Worm (Caenorhabditis elegans) whole organism, L4/young adult: Measurements from ENCODE around the gene K08E5.5.
A peak's percentile ranks its signal among the peaks of the same experiment; 100 is the strongest.

Source experiments
- W03F9.2 ChIP-seq: fragments of 150-350 bp; optimal IDR thresholded peaks from 2 replicates; lab custom pipeline; 2014; ENCODE audit warnings: missing biosample characterization, missing genetic modification characterization
- dao-5 ChIP-seq: sonication (generic microtip); optimal IDR thresholded peaks from 2 replicates; lab custom pipeline; 2016; ENCODE audit warnings: missing genotype, missing genetic modification characterization, moderate library complexity, missing compliant biosample characterization
- him-1 ChIP-seq: sonication (generic microtip); optimal IDR thresholded peaks from 2 replicates; lab custom pipeline; 2016; ENCODE audit warnings: missing genotype, missing genetic modification reagents, missing genetic modification characterization, missing compliant biosample characterization

Gene K08E5.5

DNA sequence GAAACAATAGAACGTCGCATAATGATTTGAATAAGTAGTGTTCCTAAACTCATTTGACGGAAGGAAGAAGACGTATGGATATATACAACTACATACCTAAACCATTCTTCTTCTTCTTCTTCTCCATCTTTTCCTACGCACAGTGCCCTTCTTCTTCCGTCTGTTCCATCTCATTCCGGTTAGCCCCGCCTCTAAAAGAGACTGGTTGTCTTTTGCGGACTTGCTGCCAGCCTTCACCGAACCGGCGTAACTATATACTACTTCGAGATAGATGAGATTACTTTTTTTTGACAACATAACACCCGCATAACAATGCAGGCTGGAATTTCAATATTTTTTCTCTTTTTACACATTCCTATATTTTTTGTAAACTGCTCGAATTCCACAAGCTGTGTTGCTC is at the start of gene K08E5.5, which contains the start of gene mua-3:
Gene K08E5.5 (minus strand): TSS at position 101 of the 400 bp plus-strand sequence.
Gene mua-3 (plus strand): TSS at position 313 of the 400 bp plus-strand sequence.
- TF ChIP-seq W03F9.2 (tag; lab: Kevin White, UChicago), result no peak
- no peak for TF ChIP-seq dao-5 (tag; lab: Kevin White, UChicago)
- TF ChIP-seq him-1 (tag; lab: Kevin White, UChicago), result no peak

ce11 chrIII:10209703-10210102 is 49.4 kb upstream of the K08E5.5 start, which contains the start of gene T20G5.9:
TSS of gene T20G5.9 (plus strand) at chrIII:10209840.
- TF ChIP-seq dao-5 (tag; lab: Kevin White, UChicago), result no peak
- no peak for TF ChIP-seq him-1 (tag; lab: Kevin White, UChicago)
- TF ChIP-seq W03F9.2 (tag; lab: Kevin White, UChicago), result no peak

ce11 chrIII:10206352-10206751 is 46.1 kb upstream of the K08E5.5 start:
- TF ChIP-seq him-1 (tag; lab: Kevin White, UChicago), result no peak
- TF ChIP-seq dao-5 (tag; lab: Kevin White, UChicago), result no peak
- TF ChIP-seq W03F9.2 (tag; lab: Kevin White, UChicago), result no peak

DNA sequence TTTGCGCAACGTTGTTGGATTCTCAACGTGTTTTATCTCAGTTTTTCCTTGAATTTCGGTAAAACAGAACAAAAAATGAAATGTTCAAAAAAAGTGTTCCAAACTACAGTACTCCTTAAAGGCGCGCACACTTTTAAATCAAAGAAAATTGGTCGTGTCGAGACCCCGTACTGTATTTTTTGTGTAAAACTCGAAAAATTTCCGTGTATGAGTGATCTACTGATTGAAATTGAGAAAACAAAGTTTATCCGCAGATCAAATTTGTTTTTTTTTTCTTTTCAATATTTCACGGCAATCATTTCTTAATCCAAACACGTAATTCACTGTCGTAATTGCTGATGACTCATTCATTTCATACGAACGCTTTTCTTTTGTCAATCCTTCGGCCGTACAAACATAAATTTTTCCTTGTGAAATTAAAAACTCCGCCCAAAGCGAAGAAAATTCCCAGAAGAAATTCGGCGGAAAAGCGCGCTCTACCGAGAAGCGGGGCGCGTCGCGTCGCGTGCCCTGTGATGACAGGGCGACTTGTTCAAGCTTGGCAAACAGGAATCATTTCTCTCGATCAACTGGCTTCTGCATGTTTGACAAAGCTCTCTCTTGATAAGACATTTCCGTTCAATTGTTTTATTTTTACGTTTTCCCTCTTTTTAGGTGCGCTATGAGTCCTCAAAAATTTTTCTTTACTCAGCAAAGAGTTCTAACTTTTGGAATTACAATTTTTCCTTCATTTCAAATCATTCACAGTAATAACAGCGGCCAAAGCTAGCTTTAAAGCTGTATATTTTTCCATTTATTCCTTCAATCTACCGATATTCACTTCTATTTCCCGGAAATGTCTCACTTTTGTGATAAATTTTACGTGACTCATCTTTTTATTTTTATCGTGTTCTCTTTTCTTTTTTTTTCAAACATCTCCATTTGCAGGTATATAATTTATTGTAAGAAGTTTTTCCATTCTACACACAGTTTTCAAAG is 42.9 kb upstream of the K08E5.5 start, which contains the start of gene chc-1:
Gene chc-1 (plus strand): TSS at position 928 of the 978 bp plus-strand sequence.
- TF ChIP-seq dao-5 (tag; lab: Kevin White, UChicago) (no peak), W03F9.2 (tag; lab: Kevin White, UChicago) (no peak), him-1 (tag; lab: Kevin White, UChicago) (no peak)

ce11 chrIII:10202391-10202790 is 42.1 kb upstream of the K08E5.5 start:
- TF ChIP-seq W03F9.2 (tag; lab: Kevin White, UChicago) (no peak), dao-5 (tag; lab: Kevin White, UChicago) (no peak), him-1 (tag; lab: Kevin White, UChicago) (no peak)

DNA sequence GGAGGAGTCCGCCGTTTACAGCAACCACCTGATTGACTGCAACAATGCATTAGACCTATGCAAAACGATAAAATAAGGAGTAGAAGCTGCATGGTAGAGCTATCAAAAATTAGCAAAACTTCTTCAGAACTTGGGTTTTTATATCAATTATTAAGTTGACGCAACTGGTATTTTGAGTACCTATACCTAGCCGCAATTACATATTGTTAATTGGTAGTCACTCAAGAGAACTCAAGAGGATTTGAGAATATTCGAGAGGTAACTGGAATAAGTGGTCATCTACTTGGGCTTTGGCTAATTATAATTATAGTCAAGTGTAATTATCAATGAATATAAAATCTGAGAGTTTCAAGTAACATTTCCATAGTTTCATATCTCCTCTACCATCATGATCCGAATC is 41.0 kb upstream of the K08E5.5 start, which contains the start of the genes T20G5.13 and T20G5.12:
Gene T20G5.13 (minus strand): TSS at position 101 of the 400 bp plus-strand sequence.
Gene T20G5.12 (plus strand): TSS at position 370 of the 400 bp plus-strand sequence.
- TF ChIP-seq him-1 (tag; lab: Kevin White, UChicago), result no peak
- no peak for TF ChIP-seq dao-5 (tag; lab: Kevin White, UChicago)
- no peak for TF ChIP-seq W03F9.2 (tag; lab: Kevin White, UChicago)

DNA sequence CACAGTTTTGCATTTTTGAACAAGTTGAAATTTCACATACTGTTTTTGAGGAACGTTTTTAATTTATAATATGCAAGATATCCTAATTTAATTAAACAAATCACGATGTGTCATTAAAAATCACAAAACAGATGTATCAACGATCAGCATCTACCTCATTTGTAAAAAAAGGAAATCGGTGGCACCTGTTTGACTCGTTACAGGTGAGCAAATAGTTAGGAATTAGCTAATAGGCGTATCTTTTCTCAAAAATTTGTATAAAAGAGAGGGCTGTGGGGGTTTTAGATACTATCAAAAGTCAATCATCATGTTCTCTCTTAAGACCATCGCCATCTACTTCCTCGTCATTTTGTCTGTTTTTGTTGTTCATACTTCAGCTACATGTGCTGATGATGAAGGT is 38.8 kb upstream of the K08E5.5 start, which contains the start of gene T20G5.8:
Gene T20G5.8 (plus strand): TSS at position 301 of the 400 bp plus-strand sequence.
- TF ChIP-seq W03F9.2 (tag; lab: Kevin White, UChicago), result no peak
- TF ChIP-seq him-1 (tag; lab: Kevin White, UChicago), result no peak
- no peak for TF ChIP-seq dao-5 (tag; lab: Kevin White, UChicago)

DNA sequence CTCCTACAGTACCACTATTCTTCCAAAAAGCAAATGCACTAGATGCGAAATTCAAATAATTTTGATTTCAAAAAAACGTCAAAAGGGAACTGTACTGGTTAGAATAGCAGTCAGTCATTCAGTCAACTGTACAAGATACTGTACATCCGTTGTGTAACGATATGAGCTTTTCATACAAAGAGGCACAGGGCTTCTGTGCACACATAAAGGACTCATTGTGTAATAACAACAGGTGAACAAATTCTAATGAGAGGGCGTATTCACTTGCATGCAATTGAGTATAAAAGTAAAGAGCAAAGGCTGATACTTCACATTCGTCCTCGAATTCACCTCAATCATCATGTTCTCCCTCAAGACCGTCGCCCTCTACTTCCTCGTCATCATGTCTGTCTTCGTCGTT is 37.1 kb upstream of the K08E5.5 start, which contains the start of gene dod-6:
Gene dod-6 (plus strand): TSS at position 301 of the 400 bp plus-strand sequence.
- TF ChIP-seq him-1 (tag; lab: Kevin White, UChicago) (no peak), W03F9.2 (tag; lab: Kevin White, UChicago) (no peak), dao-5 (tag; lab: Kevin White, UChicago) (no peak)

ce11 chrIII:10196796-10197195 is 36.5 kb upstream of the K08E5.5 start:
- no peak for TF ChIP-seq him-1 (tag; lab: Kevin White, UChicago)
- no peak for TF ChIP-seq dao-5 (tag; lab: Kevin White, UChicago)
- TF ChIP-seq W03F9.2 (tag; lab: Kevin White, UChicago), result no peak

DNA sequence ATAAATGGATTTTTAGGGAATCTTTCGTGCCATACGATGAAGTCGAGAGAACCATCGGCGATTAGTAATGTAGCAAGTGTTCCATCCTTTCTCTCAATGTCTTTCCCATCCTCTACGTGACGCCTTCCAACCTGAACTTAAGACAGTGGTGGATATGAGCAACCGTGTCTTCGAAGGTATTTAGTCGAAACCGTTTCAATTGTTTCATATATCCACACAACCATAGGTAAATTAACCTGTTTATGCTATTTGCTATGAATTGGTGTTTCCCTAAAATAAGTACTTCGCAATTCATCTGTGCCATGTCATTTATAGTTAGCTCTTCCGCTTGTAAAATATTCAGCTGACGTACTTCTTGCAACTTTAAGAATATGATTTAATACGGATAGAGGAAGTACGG is 35.6 kb upstream of the K08E5.5 start:
- TF ChIP-seq W03F9.2 (tag; lab: Kevin White, UChicago) (no peak), him-1 (tag; lab: Kevin White, UChicago) (no peak), dao-5 (tag; lab: Kevin White, UChicago) (no peak)

ce11 chrIII:10194569-10194968 is 34.3 kb upstream of the K08E5.5 start:
- TF ChIP-seq W03F9.2 (tag; lab: Kevin White, UChicago) (no peak), dao-5 (tag; lab: Kevin White, UChicago) (no peak), him-1 (tag; lab: Kevin White, UChicago) (no peak)

ce11 chrIII:10188912-10189311 is 28.6 kb upstream of the K08E5.5 start, which contains the start of gene epac-1:
TSS of gene epac-1 (plus strand) at chrIII:10189212.
- TF ChIP-seq him-1 (tag; lab: Kevin White, UChicago) (no peak), dao-5 (tag; lab: Kevin White, UChicago) (no peak), W03F9.2 (tag; lab: Kevin White, UChicago) (no peak)

DNA sequence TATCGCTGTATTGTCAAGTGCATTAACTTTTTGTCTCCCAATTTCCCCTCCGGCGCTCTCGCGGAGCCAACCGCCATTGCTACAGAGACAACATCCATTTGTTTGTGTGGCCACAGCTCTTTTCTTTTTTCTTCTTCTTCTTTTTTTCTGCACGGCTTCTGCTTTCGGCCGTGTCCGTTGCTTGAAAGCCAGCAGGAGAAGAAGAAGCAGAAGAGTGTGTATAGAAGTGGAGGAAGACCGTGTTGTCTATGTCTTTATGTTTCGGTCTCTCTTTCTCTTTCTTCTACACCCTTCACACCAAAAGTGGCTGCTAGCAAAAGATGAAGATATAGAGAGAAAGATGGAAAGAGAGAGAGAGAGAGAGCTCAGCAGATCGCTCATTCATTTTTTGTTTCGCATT is 27.6 kb upstream of the K08E5.5 start:
- TF ChIP-seq W03F9.2 (tag; lab: Kevin White, UChicago), result no peak
- no peak for TF ChIP-seq dao-5 (tag; lab: Kevin White, UChicago)
- TF ChIP-seq him-1 (tag; lab: Kevin White, UChicago), result peak; percentile 28
